Worm (Caenorhabditis elegans): ENCODE data around the gene Y39H10A.1.

Gene Y39H10A.1

ce11 chrV:3805961-3806360 is 39.0 kb downstream of the Y39H10A.1 start, which contains the start of gene srw-7:
Gene srw-7 (plus strand): TSS chrV:3806261.
- TF ChIP-seq F37B4.10 (GFP tag; IDR thresholded peaks at IDR 0.05) (no peak), sea-2 (GFP tag; IDR thresholded peaks at IDR 0.05) (no peak), xnd-1 (tag; optimal IDR thresholded peaks at IDR 0.05) (no peak), cebp-1 (GFP tag; IDR thresholded peaks at IDR 0.05) (no peak), cebp-1 (tag; optimal IDR thresholded peaks at IDR 0.05) (no peak), T07F8.4 (tag; optimal IDR thresholded peaks at IDR 0.05) (no peak), Y56A3A.18 (GFP tag; IDR thresholded peaks at IDR 0.05) (no peak), snpc-3.4 (tag; optimal IDR thresholded peaks at IDR 0.05) (no peak), lir-1 (GFP tag; conservative IDR thresholded peaks at IDR 0.05) (no peak), pbrm-1 (GFP tag; IDR thresholded peaks at IDR 0.05) (no peak), tbp1 (GFP tag; optimal IDR thresholded peaks at IDR 0.05) (no peak), Y53F4B.3 (GFP tag; IDR thresholded peaks at IDR 0.05) (no peak)

ce11 chrV:3807846-3808245 is 40.8 kb downstream of the Y39H10A.1 start:
- TF ChIP-seq ztf-6 (GFP tag; IDR thresholded peaks at IDR 0.05) (no peak), C17E4.6 (GFP tag; IDR thresholded peaks at IDR 0.05) (no peak), ztf-3 (GFP tag; optimal IDR thresholded peaks at IDR 0.05) (no peak), lin-35 (GFP tag; optimal IDR thresholded peaks at IDR 0.05) (no peak), lag-1 (GFP tag; IDR thresholded peaks at IDR 0.05) (no peak), attf-6 (GFP tag; IDR thresholded peaks at IDR 0.05) (no peak), pbrm-1 (GFP tag; IDR thresholded peaks at IDR 0.05) (no peak), mxl-1 (tag; optimal IDR thresholded peaks at IDR 0.05) (no peak), snpc-4 (GFP tag; optimal IDR thresholded peaks at IDR 0.05) (no peak), snpc-4 (tag; optimal IDR thresholded peaks at IDR 0.05) (no peak), hsf-1 (GFP tag; IDR thresholded peaks at IDR 0.05) (no peak), F57C9.4 (tag; optimal IDR thresholded peaks at IDR 0.05) (no peak), egl-44 (GFP tag; IDR thresholded peaks at IDR 0.05) (no peak), chd-7 (tag; optimal IDR thresholded peaks at IDR 0.05) (no peak), gei-17 (GFP tag; optimal IDR thresholded peaks at IDR 0.05) (no peak), B0336.3 (GFP tag; IDR thresholded peaks at IDR 0.05) (no peak), ama-1 (optimal IDR thresholded peaks at IDR 0.05) (no peak), ama-1 (GFP tag; optimal IDR thresholded peaks at IDR 0.05) (no peak), madf-8 (GFP tag; conservative IDR thresholded peaks at IDR 0.05) (no peak), egrh-3 (GFP tag; IDR thresholded peaks at IDR 0.05) (no peak)

- TF ChIP-seq madf-3 (GFP tag; IDR thresholded peaks at IDR 0.05): no peak
- no peak for TF ChIP-seq Y67H2A.10 (GFP tag; conservative IDR thresholded peaks at IDR 0.05)
- no peak for TF ChIP-seq hmg-1.2 (GFP tag; IDR thresholded peaks at IDR 0.05)
- no peak for TF ChIP-seq let-607 (tag; optimal IDR thresholded peaks at IDR 0.05)
- TF ChIP-seq hmg-20 (GFP tag; IDR thresholded peaks at IDR 0.05): no peak
- no peak for TF ChIP-seq B0261.1 (tag; optimal IDR thresholded peaks at IDR 0.05)
Measured at ce11 chrV:3808336-3808735, 41.3 kb downstream of the Y39H10A.1 start, which contains the start of gene srw-6. Gene srw-6 (plus strand): TSS chrV:3808636.

- TF ChIP-seq dox-1 (GFP tag; IDR thresholded peaks at IDR 0.05): no peak
Measured at ce11 chrV:3810035-3810434, 43.0 kb downstream of the Y39H10A.1 start.

Measured in whole organism, young adult.